Worm (Caenorhabditis elegans) whole organism, mixed stage, embryonic: ENCODE results near the gene gakh-1.

Source experiments
- M03D4.4 ChIP-seq: sonication (generic microtip); optimal IDR thresholded peaks from 2 replicates; lab custom pipeline; 2017; ENCODE audit warnings: mild to moderate bottlenecking, missing genetic modification characterization, missing compliant biosample characterization
- bed-3 ChIP-seq: fragments of 200-800 bp; sonication (Bioruptor generic); optimal IDR thresholded peaks from 3 replicates; lab custom pipeline; 2018; ENCODE audit warnings: mild to moderate bottlenecking, missing genetic modification characterization, moderate library complexity, missing compliant biosample characterization
- blmp-1 ChIP-seq: fragments of 150-350 bp; optimal IDR thresholded peaks from 2 replicates; lab custom pipeline; 2014; ENCODE audit warnings: missing biosample characterization, missing genetic modification characterization
- ceh-39 ChIP-seq: fragments of 150-350 bp; optimal IDR thresholded peaks from 2 replicates; lab custom pipeline; 2014; ENCODE audit warnings: missing biosample characterization, missing genetic modification characterization
- ceh-43 ChIP-seq: fragments of 200-800 bp; sonication (Bioruptor generic); optimal IDR thresholded peaks from 2 replicates; lab custom pipeline; 2018; ENCODE audit warnings: mild to moderate bottlenecking, missing genetic modification characterization, moderate library complexity, missing compliant biosample characterization
- ceh-83 ChIP-seq: fragments of 200-800 bp; sonication (Bioruptor generic); optimal IDR thresholded peaks from 2 replicates; lab custom pipeline; 2018; ENCODE audit warnings: mild to moderate bottlenecking, missing genetic modification characterization, missing compliant biosample characterization
- ces-1 ChIP-seq: fragments of 150-350 bp; optimal IDR thresholded peaks from 2 replicates; lab custom pipeline; 2014; ENCODE audit warnings: missing biosample characterization, missing genetic modification reagents, missing genetic modification characterization
- cnd-1 ChIP-seq: fragments of 200-800 bp; sonication (Bioruptor generic); optimal IDR thresholded peaks from 2 replicates; lab custom pipeline; 2018; ENCODE audit warnings: mild to moderate bottlenecking, missing genetic modification characterization, missing compliant biosample characterization
- drap-1 ChIP-seq: fragments of 200-800 bp; sonication (Bioruptor generic); optimal IDR thresholded peaks from 3 replicates; lab custom pipeline; 2018; ENCODE audit warnings: mild to moderate bottlenecking, missing genetic modification characterization, missing compliant biosample characterization
- elt-1 ChIP-seq: sonication (generic microtip); optimal IDR thresholded peaks from 2 replicates; lab custom pipeline; 2017; ENCODE audit warnings: missing genetic modification characterization, mild to moderate bottlenecking, missing compliant biosample characterization, antibody characterized with exemption, moderate library complexity, borderline replicate concordance; ENCODE audit not compliant: insufficient read depth
- elt-3 ChIP-seq: fragments of 150-350 bp; optimal IDR thresholded peaks from 2 replicates; lab custom pipeline; 2014; ENCODE audit warnings: missing biosample characterization, missing genetic modification characterization
- flh-1 ChIP-seq: fragments of 200-800 bp; sonication (Bioruptor generic); optimal IDR thresholded peaks from 2 replicates; lab custom pipeline; 2018; ENCODE audit warnings: mild to moderate bottlenecking, missing genetic modification characterization, moderate library complexity, missing compliant biosample characterization
- ham-2 ChIP-seq: fragments of 200-800 bp; sonication (Bioruptor generic); optimal IDR thresholded peaks from 2 replicates; lab custom pipeline; 2018; ENCODE audit warnings: mild to moderate bottlenecking, missing genetic modification characterization, missing compliant biosample characterization
- hlh-1 ChIP-seq: fragments of 150-350 bp; optimal IDR thresholded peaks from 2 replicates; lab custom pipeline; 2014; ENCODE audit warnings: missing biosample characterization, missing genetic modification reagents, missing genetic modification characterization
- lin-13 ChIP-seq: fragments of 150-350 bp; optimal IDR thresholded peaks from 2 replicates; lab custom pipeline; 2014; ENCODE audit warnings: missing biosample characterization, missing genetic modification characterization
- lin-32 ChIP-seq: fragments of 200-800 bp; sonication (Bioruptor generic); optimal IDR thresholded peaks from 2 replicates; lab custom pipeline; 2018; ENCODE audit warnings: mild to moderate bottlenecking, missing genetic modification characterization, missing compliant biosample characterization
- lsy-2 ChIP-seq: fragments of 150-350 bp; optimal IDR thresholded peaks from 2 replicates; lab custom pipeline; 2014; ENCODE audit warnings: missing biosample characterization, missing genetic modification characterization
- mab-5 ChIP-seq: fragments of 150-350 bp; optimal IDR thresholded peaks from 2 replicates; lab custom pipeline; 2014; ENCODE audit warnings: missing biosample characterization, missing genetic modification characterization
- mep-1 ChIP-seq: fragments of 150-350 bp; optimal IDR thresholded peaks from 2 replicates; lab custom pipeline; 2017; ENCODE audit warnings: missing biosample characterization, missing genetic modification reagents, missing genetic modification characterization, inconsistent platforms
- mls-2 ChIP-seq: sonication (generic microtip); optimal IDR thresholded peaks from 2 replicates; lab custom pipeline; 2016; ENCODE audit warnings: mild to moderate bottlenecking, missing genetic modification characterization, moderate library complexity, missing compliant biosample characterization
- nhr-12 ChIP-seq: fragments of 150-350 bp; optimal IDR thresholded peaks from 2 replicates; lab custom pipeline; 2014; ENCODE audit warnings: missing biosample characterization, missing genetic modification characterization
- nhr-2 ChIP-seq: fragments of 150-350 bp; optimal IDR thresholded peaks from 2 replicates; lab custom pipeline; 2014; ENCODE audit warnings: missing biosample characterization, missing genetic modification characterization
- nhr-237 ChIP-seq: fragments of 150-350 bp; optimal IDR thresholded peaks from 2 replicates; lab custom pipeline; 2014; ENCODE audit warnings: missing biosample characterization, missing genetic modification characterization
- nhr-28 ChIP-seq: fragments of 150-350 bp; optimal IDR thresholded peaks from 2 replicates; lab custom pipeline; 2014; ENCODE audit warnings: missing biosample characterization, missing genetic modification characterization
- nhr-76 ChIP-seq: sonication (generic microtip); optimal IDR thresholded peaks from 2 replicates; lab custom pipeline; 2017; ENCODE audit warnings: missing biosample characterization, missing genetic modification characterization
- pha-4 ChIP-seq: fragments of 150-350 bp; optimal IDR thresholded peaks from 2 replicates; lab custom pipeline; 2018; ENCODE audit warnings: missing biosample characterization, missing genetic modification reagents, missing genetic modification characterization
- sem-2 ChIP-seq: fragments of 200-800 bp; sonication (Bioruptor generic); optimal IDR thresholded peaks from 2 replicates; lab custom pipeline; 2018; ENCODE audit warnings: mild to moderate bottlenecking, missing genetic modification characterization, missing compliant biosample characterization
- snpc-4 ChIP-seq: fragments of 150-350 bp; optimal IDR thresholded peaks from 2 replicates; lab custom pipeline; 2014; ENCODE audit warnings: missing biosample characterization, missing genetic modification characterization
- sptf-1 ChIP-seq: sonication (generic microtip); optimal IDR thresholded peaks from 2 replicates; lab custom pipeline; 2017; ENCODE audit warnings: mild to moderate bottlenecking, missing genetic modification characterization, moderate library complexity, missing compliant biosample characterization
- tbx-8 ChIP-seq: fragments of 200-800 bp; sonication (Bioruptor generic); optimal IDR thresholded peaks from 2 replicates; lab custom pipeline; 2018; ENCODE audit warnings: mild to moderate bottlenecking, missing genetic modification characterization, moderate library complexity, missing compliant biosample characterization
- unc-120 ChIP-seq: sonication (generic microtip); optimal IDR thresholded peaks from 2 replicates; lab custom pipeline; 2017; ENCODE audit warnings: missing genetic modification characterization, missing compliant biosample characterization; ENCODE audit not compliant: poor library complexity, severe bottlenecking
- unc-39 ChIP-seq: fragments of 150-350 bp; optimal IDR thresholded peaks from 2 replicates; lab custom pipeline; 2014; ENCODE audit warnings: missing biosample characterization, missing genetic modification characterization
- unc-62 ChIP-seq: fragments of 150-350 bp; optimal IDR thresholded peaks from 2 replicates; lab custom pipeline; 2014; ENCODE audit warnings: missing biosample characterization, missing genetic modification reagents, missing genetic modification characterization
- zip-8 ChIP-seq: fragments of 150-350 bp; optimal IDR thresholded peaks from 2 replicates; lab custom pipeline; 2014; ENCODE audit warnings: missing biosample characterization, missing genetic modification characterization
- ztf-11 ChIP-seq: fragments of 150-350 bp; optimal IDR thresholded peaks from 2 replicates; lab custom pipeline; 2014; ENCODE audit warnings: missing biosample characterization, missing genetic modification characterization

The gakh-1 gene

DNA sequence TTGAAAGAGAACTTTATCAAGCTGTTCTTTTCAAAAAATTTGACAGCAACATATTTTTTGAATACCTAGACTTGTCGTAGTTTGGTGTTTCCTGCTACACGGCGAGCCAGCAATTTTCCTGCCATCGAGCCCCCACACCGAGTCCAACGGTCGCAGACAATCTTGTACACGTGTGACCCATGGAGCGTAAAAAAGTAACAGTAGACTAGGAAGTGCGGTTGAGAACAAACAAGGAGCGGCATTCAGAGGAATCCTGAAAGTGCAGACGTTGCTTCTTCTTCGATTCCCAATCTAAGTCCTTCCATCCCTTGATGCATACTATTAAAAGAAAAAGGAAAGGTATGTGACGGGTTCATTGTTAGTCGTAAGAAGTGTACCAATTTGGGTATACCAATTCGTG, 8.6 kb downstream of the gakh-1 start, which contains the start of gene twnk-1:
Gene twnk-1, plus strand, starts transcription at position 301 of the 400 bp plus-strand sequence.
- TF ChIP-seq nhr-76 (no peak), lsy-2 (no peak), drap-1 (GFP tag; lab: Kevin White, UChicago) (no peak), ces-1 (GFP tag; lab: Kevin White, UChicago) (no peak), hlh-1 (tag; lab: Kevin White, UChicago) (no peak), unc-39 (tag; lab: Kevin White, UChicago) (no peak), nhr-12 (tag; lab: Kevin White, UChicago) (no peak), flh-1 (GFP tag; lab: Kevin White, UChicago) (no peak), elt-3 (tag; lab: Kevin White, UChicago) (no peak), ztf-11 (tag; lab: Kevin White, UChicago) (no peak), zip-8 (tag; lab: Kevin White, UChicago) (no peak), cnd-1 (tag; lab: Kevin White, UChicago) (no peak)

DNA sequence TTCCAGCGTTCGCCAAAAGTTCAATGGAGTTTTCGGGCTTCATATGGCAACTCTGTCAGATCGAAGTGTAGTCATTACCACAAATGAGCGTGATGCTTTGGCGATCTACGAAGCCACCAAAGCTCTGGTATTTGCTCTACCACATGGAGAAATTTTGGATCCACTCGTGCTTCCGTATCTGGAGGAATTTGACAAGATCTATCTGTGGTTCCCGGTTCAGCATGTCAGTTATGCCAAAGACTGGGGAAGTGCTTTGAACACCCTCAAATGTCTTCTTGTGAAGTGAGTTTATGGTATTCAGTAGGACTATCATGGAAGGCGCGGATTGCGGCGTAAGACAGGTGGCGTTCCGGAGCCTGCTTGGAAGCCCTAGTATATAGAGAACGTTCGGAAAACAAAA, 12.1 kb downstream of the gakh-1 start:
- TF ChIP-seq unc-120 (tag; lab: Kevin White, UChicago) (no peak), elt-1 (tag; lab: Kevin White, UChicago) (no peak), pha-4 (tag; lab: Kevin White, UChicago) (no peak), M03D4.4 (no peak), ztf-11 (tag; lab: Kevin White, UChicago) (no peak), unc-62 (GFP tag; lab: Kevin White, UChicago) (no peak), sptf-1 (tag; lab: Kevin White, UChicago) (no peak), nhr-12 (tag; lab: Kevin White, UChicago) (no peak), nhr-237 (tag; lab: Kevin White, UChicago) (no peak), lin-32 (no peak), elt-3 (tag; lab: Kevin White, UChicago) (no peak), lin-13 (tag; lab: Kevin White, UChicago) (no peak), flh-1 (GFP tag; lab: Kevin White, UChicago) (no peak), drap-1 (GFP tag; lab: Kevin White, UChicago) (no peak), tbx-8 (GFP tag; lab: Kevin White, UChicago) (no peak), nhr-76 (no peak), ceh-83 (GFP tag; lab: Kevin White, UChicago) (no peak), zip-8 (tag; lab: Kevin White, UChicago) (no peak)

DNA sequence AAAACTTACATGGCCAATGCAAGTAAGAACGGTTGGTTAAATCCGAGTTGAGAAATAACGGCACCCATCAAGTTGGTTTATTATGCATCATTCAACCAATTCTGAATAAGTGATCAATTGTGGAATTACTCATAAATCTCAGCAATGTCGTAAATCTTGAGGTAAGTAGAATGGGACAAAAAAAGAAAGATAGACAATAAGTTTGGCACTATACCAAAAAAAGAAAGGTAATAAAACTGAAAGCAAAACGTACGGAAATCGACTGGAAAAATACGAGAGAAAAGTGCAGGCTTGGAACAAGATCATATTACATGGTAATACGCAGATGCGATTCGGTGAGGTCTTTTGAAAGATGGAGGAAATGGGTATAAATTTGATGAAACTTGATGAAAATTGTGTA, 16.4 kb downstream of the gakh-1 start, which contains the start of gene F46G11.4:
Gene F46G11.4, minus strand, starts transcription at position 101 of the 400 bp plus-strand sequence.
- no peak for TF ChIP-seq unc-39 (tag; lab: Kevin White, UChicago)
- no peak for TF ChIP-seq ceh-83 (GFP tag; lab: Kevin White, UChicago)
- TF ChIP-seq pha-4 (tag; lab: Kevin White, UChicago), result no peak
- no peak for TF ChIP-seq mls-2 (tag; lab: Kevin White, UChicago)

DNA sequence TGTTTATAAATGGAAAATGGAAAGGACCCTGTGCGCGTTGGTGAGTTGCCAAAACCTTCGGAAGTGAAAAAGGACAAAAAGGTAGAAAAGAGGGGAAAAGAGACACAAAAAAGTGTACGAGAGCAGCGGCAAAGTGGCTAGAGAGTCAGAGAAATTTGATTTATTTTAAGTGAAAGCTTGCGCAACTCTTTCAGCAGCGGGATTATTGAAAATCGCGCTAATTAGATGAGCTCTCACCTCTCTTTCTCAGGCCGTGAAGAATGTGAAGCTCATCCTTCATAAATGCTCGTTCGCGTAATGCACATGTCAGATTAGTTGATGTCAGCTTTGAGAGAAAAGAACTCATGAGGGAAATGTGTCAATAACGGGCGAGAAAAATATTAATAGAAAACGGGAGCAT, 16.9 kb downstream of the gakh-1 start:
- peak; percentile 96 for TF ChIP-seq ces-1 (GFP tag; lab: Kevin White, UChicago)
- TF ChIP-seq unc-62 (GFP tag; lab: Kevin White, UChicago), result peak; percentile 71
- no peak for TF ChIP-seq nhr-2 (tag; lab: Kevin White, UChicago)

DNA sequence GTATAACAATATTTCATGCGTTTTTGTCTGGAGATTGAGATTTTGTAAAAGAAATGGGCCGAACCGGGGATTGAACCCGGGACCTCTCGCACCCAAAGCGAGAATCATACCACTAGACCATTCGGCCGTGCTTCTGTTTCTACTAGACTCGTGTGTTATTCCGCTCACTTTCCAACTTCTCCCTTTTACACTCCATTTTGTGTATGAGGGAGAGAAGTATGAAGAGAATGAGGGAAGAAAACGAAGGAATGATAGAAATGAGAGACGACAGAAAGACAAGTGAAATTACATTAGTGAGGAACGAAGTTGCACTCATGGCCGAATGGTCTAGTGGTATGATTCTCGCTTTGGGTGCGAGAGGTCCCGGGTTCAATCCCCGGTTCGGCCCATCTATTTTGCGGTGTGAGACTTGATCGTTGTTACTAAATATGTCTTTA, 18.9 kb downstream of the gakh-1 start:
- TF ChIP-seq mab-5 (tag; lab: Kevin White, UChicago) (no peak), tbx-8 (GFP tag; lab: Kevin White, UChicago) (peak; percentile 84), hlh-1 (tag; lab: Kevin White, UChicago) (peak; percentile 65), bed-3 (GFP tag; lab: Kevin White, UChicago) (peak; percentile 84), blmp-1 (tag; lab: Kevin White, UChicago) (no peak), lin-32 (peak; percentile 87), mep-1 (tag; lab: Kevin White, UChicago) (peak; percentile 49), M03D4.4 (peak; percentile 91), ztf-11 (tag; lab: Kevin White, UChicago) (no peak), nhr-237 (tag; lab: Kevin White, UChicago) (peak; percentile 86), nhr-76 (no peak), lsy-2 (peak; percentile 50), ceh-83 (GFP tag; lab: Kevin White, UChicago) (peak; percentile 63), ceh-43 (GFP tag; lab: Kevin White, UChicago) (peak; percentile 72), elt-3 (tag; lab: Kevin White, UChicago) (peak; percentile 57), drap-1 (GFP tag; lab: Kevin White, UChicago) (peak; percentile 95), snpc-4 (tag; lab: Kevin White, UChicago) (no peak), ceh-39 (tag; lab: Kevin White, UChicago) (no peak), lin-13 (tag; lab: Kevin White, UChicago) (peak; percentile 34), cnd-1 (tag; lab: Kevin White, UChicago) (peak; percentile 71), flh-1 (GFP tag; lab: Kevin White, UChicago) (peak; percentile 67), sptf-1 (tag; lab: Kevin White, UChicago) (peak; percentile 93), mls-2 (tag; lab: Kevin White, UChicago) (peak; percentile 89), sem-2 (GFP tag; lab: Kevin White, UChicago) (peak; percentile 66), unc-120 (tag; lab: Kevin White, UChicago) (peak; percentile 96), nhr-12 (tag; lab: Kevin White, UChicago) (peak; percentile 34), zip-8 (tag; lab: Kevin White, UChicago) (no peak), elt-1 (tag; lab: Kevin White, UChicago) (peak; percentile 23), unc-39 (tag; lab: Kevin White, UChicago) (peak; percentile 28), ham-2 (peak; percentile 83), unc-62 (GFP tag; lab: Kevin White, UChicago) (peak; percentile 78), ces-1 (GFP tag; lab: Kevin White, UChicago) (peak; percentile 98), nhr-2 (tag; lab: Kevin White, UChicago) (no peak), pha-4 (tag; lab: Kevin White, UChicago) (peak; percentile 33), nhr-28 (peak; percentile 72)
